Worm (Caenorhabditis elegans) whole organism, dauer: ENCODE data around the gene cri-2.

Source experiments
- unc-62 ChIP-seq: sonication (generic microtip); optimal IDR thresholded peaks from 2 replicates; lab custom pipeline; 2017; ENCODE audit warnings: missing biosample characterization, missing genetic modification reagents, missing genetic modification characterization

Gene cri-2

DNA sequence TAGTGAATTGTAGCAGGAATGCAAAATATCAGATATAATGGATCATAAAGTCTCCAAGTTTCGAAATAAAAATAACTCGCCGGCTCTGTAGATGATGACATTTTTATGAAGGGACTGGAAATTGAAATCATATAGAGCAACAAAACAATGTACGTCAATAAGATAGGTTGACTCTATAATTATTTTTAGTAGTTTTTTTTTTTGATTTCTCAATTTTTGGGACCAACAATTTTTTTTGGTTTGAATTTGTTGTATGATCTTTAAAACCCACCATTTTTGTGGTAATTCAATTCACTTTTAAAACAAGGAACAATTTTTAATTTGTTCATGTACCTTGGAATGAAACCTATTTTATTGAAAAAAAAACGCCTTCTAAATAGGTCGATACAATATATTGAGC lies 11.6 kb upstream of the cri-2 start, which contains the start of gene F20D6.12:
TSS of gene F20D6.12 (minus strand) at position 101 of the 400 bp plus-strand sequence.
- TF ChIP-seq unc-62 (GFP tag; lab: Kevin White, UChicago), result no peak

DNA sequence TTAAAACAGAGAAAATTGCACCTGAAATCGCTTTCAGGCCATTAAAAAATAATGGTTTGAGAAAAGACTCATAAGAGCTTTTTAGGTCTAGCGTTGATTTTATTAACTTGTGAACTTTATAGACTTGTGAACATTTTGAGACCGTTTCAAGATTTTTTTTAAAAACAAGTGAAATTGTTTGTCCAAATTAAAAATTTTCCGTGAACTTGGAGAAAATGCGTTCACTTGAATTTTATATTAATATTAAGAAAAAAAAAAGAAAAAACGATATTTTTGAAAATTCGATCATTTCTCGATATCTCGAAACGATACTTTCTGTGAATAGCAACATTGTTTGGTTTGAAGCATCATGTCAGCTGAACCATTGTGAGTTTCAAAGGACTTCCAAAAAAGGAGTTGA lies 11.2 kb upstream of the cri-2 start, which contains the start of gene F20D6.1:
TSS of gene F20D6.1 (plus strand) at position 301 of the 400 bp plus-strand sequence.
- no peak for TF ChIP-seq unc-62 (GFP tag; lab: Kevin White, UChicago)

DNA sequence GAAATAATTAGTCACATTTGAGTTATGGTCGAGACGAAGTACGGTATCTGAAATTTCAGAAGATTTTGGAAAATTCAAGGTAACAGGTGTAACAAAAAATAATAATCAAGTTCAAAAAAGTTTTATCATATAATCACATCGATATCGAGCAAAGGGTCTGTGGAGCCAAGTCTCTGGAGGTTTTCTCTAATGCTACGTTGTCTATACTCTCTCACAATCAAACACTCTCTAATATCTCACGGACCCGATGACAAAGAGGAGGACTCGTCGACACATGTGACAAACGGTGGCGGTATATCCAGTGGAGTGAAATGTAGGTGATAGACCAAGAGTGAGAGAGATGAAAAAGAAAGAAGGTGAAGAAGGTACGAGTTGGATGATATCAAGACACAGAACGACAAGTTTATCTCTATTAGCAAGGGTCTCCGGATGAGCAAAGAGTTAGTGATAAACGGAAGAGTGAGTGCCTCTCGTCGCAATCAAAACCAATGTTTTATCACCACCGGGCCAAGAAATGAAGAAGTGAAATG lies 5.7 kb upstream of the cri-2 start, which contains the start of gene F20D6.10:
TSS of gene F20D6.10 (minus strand) at position 51 of the 530 bp plus-strand sequence.
- no peak for TF ChIP-seq unc-62 (GFP tag; lab: Kevin White, UChicago)

DNA sequence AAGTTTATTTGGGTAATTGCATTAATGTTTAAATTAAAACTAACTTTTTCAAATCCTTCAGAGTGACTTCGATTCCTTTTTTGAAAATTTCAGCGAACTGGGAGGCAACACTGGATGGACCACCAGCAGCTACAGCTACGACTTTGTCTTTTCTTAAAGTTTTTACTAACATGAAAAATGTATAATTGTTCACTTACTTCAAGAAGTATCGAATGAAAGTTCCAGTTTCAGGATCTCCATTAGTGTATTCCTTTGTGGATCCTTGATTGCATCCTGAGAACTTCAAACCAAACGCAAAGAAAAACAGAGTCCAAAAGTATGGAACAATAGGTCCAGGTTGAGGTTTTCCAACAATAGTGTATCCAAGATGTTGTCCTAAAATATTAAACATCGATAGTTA lies 4.6 kb upstream of the cri-2 start:
- no peak for TF ChIP-seq unc-62 (GFP tag; lab: Kevin White, UChicago)

DNA sequence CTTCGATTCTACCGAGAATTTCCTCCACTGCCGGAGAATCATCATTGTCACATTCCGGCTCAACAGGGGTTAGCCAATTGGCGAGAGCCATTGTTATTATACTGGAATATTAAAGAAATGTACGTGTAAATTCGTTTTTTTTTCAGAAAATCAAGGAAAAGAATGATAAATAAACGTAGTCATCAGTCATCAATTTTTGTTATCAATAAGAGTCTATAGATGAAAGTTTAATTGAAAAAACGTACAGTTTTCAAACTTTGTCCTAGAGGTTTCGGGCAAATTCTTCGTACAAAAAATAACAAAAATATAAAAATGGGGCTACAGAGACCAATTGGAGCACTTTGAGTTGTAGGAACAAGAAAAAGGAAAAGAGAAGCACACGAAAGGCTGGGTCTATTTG lies 2.6 kb upstream of the cri-2 start, which contains the start of gene F20D6.11:
TSS of gene F20D6.11 (minus strand) at position 101 of the 400 bp plus-strand sequence.
- no peak for TF ChIP-seq unc-62 (GFP tag; lab: Kevin White, UChicago)

DNA sequence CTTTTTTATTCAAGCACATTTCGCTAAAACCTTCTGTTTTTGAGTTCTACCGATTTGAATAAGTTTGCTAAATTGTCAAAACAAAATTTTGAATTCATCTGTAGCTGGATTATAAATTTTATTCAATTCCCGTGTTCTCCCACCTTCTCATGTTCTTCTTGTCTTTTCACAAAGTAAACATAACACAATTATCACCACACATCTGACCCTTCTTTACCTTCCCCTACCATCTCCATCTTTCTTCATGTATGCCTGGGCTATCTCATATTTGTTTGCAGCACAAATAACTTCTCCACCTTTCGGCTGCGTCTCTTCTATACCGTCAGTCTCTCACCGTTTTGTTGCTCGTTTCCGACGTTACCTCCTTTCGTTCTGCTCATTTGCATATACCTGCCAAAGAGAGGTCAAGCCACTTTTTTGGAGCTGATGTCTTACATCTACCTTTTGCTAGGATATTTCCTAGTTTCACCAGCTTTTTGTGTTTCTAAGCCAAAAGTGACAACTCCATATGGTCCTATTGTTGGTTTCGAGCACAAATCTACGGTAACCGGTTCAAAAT lies 1.6 kb downstream of the cri-2 start, which contains the start of gene cest-17:
TSS of gene cest-17 (plus strand) at position 248 of the 559 bp plus-strand sequence.
- TF ChIP-seq unc-62 (GFP tag; lab: Kevin White, UChicago), result no peak

DNA sequence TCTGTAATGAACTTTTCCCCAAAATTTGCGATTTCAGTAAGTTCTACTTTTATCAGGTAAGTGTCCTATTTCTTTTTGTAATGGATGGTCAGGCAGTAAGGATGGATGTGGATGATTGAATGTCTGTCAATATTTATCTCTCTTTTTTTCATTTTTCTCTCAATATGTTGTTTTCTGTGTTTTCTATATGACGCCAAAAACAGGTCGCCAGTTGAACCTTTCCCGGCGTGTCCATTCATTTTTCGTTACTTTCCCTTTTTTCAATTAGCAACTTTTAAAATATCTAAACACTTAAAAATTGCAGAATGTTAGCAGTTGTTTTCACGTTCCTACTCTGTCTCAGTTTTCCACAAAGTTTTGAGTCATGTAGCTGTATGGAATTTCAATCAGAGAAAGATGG lies 5.3 kb downstream of the cri-2 start, which contains the start of gene timp-1:
TSS of gene timp-1 (plus strand) at position 305 of the 400 bp plus-strand sequence.
- no peak for TF ChIP-seq unc-62 (GFP tag; lab: Kevin White, UChicago)

DNA sequence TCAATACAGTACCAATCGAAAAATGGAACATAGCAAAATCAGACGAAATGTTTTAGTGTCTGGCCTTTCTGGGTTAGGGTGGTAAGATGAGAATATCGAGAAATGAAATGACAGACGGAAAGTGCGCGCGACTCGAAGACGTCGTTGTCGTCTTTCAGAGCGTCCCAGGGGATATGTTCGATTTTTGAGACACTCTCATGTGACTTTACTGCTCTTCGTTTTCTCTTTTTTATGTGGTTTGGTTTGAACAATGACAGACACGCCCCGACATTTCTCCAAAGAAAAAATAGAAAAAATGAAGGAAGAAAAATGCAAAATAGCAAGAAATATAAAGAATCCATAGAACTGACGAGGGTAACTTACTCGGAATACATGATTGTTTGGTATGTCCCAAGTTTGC lies 8.9 kb downstream of the cri-2 start:
- TF ChIP-seq unc-62 (GFP tag; lab: Kevin White, UChicago), result no peak

DNA sequence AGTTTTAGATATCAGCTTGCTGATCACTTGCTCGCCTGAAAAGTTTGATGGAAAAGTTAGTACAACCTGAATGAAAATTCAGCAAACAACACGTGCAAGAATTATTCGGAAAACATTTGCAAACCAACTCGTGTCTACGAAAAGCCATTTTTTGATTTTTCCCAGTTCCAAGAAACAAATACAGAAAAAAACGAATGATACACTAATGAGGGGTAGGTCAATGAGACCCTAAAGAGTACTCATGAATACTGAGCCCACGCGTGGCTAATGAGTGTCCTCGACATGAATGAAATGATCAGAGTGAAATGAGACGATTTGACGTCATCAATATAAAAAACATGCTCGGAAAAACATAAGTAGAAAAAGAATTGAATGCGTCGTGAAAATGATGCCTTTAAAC lies 10.4 kb downstream of the cri-2 start:
- TF ChIP-seq unc-62 (GFP tag; lab: Kevin White, UChicago), result no peak

DNA sequence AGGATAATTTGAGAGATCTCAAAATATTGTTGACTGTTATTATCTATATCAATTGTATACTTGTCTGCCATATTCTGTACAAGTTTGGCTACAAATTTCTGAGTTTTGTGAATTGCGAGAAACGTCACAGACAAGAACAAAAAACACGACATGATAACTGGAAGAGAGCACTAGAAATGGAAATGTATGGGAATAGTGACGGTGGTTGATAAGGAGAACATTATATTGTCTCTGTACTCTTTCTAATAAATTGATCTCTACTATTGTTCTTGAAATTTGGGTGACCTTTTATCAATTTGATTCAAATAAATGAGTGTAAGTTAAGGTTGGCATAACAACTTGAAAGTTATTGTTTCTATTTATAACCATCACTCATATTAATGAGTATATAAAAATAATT lies 11.2 kb downstream of the cri-2 start:
- no peak for TF ChIP-seq unc-62 (GFP tag; lab: Kevin White, UChicago)

DNA sequence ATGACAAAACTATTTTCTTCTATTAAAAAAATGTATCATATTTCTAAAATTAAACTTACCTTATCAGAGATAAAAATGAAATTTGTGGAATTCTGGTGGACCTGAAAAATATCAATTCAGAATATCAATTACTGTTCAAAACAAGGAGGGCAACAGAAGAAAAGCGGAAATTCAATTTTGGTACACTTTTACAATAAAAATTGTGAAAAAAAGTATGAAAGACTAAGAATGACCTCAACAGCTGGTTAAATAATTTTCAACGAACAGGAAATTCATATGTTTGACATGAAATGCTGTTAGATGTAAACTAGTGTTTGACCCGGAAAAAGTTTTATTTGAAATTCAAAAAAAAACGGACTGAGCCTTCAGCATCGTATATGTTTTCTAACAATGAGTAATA lies 12.3 kb downstream of the cri-2 start, which contains the start of gene K07C11.7:
TSS of gene K07C11.7 (minus strand) at position 101 of the 400 bp plus-strand sequence.
- TF ChIP-seq unc-62 (GFP tag; lab: Kevin White, UChicago), result no peak

DNA sequence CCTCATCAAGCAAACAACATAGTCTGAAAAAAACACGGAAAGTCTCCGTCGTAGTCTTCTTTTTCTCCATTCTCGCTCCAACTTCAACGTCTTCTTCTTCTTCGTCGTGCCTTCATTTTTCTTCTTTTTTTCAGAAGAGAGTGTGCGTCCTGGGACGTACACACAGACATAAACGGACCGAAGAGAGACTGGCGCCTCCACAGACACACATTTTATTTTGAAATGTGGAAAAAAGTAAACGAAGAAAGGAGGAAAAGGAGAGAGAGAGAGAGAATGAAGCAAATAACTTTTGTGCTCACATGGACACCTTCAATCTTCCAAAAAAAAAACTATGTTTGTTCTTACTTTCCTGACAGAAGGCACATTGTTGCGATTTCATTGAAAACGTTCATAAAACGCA lies 13.6 kb downstream of the cri-2 start:
- TF ChIP-seq unc-62 (GFP tag; lab: Kevin White, UChicago), result no peak

DNA sequence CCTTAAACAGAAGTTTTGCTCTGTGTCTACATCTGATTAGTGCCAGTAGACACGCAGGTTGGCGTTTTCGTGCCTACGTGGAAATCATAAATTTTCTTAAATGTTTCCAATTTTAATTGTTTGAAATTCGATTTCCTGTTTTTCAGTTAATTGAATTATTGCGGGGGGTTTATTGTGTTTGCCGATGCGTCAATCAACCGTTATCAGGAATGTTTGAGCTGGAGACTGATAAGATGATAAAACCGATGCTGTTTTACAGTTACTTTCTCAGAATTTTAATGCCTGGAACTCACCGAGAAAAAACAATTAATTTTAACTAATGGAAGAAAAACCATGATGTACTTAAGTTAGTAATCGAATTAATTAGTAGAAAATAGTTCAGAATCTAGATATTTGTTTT lies 15.5 kb downstream of the cri-2 start:
- TF ChIP-seq unc-62 (GFP tag; lab: Kevin White, UChicago), result no peak

DNA sequence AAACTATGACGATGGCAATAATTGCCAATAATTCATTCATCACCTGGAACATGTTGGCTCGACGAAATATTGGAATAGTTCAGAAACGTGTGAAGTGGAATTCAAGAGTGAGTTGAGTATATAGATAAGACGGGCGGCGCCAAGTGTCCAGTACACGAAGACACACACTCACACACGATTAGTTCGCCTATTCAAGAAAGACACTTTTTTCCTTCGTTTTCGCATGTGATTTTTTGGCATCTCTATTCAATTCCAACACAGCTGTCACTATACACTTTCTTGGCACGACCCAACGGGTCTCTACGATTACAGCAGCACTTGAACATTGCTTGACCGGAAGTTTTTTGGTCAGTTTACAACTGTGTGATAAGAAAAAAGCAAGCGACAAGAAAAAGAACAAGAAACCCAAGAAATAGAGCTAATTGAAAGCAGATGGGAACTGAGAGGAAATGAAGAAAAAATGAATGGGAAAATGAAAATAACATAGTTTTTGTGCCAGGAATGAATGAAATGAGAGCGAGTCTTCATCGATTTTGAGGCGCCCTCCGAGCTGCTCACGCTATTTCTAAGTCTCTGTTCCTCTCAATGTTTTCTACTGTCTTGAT lies 16.2 kb downstream of the cri-2 start, which contains the start of gene K07C11.8:
TSS of gene K07C11.8 (minus strand) at position 224 of the 605 bp plus-strand sequence.
- TF ChIP-seq unc-62 (GFP tag; lab: Kevin White, UChicago), result no peak

DNA sequence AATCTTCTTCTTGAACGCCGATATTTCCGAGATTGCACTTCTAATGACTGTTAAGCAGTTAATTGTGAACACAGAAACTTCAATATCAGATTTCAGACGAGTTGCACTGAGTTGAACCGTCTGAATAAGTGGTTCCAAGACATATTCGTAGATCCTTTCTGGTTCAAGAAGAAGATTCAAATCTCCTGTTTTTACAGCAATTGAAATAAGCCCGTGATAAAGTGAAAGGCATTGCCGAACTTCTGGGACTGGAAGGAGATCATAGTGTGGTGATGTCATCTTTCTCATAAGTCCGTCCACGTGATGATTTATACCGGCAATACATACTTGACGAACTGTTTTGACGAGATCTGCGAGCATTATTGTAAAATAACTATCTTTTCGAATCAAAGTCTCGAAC lies 17.9 kb downstream of the cri-2 start:
- TF ChIP-seq unc-62 (GFP tag; lab: Kevin White, UChicago), result no peak

DNA sequence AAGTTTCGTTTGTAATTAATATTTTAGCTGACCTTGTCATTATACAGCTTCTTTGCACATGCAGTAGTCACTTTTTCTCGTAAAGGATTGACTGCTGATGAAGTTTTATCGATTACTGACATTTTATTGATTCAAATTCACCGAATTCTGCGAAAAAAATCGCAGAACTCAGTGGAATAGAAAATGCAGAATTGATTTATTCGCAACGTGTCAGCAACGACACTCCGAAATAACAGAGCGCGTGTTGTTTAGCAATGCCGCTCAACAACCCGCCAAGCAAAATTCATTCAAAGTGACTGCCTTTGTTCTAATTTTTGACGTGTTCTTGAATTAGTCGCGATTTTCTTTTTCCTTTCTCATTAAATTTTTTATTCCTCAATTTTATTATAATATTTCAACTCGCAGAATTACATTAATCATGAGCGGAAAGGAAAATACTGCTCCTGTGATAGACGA lies 19.5 kb downstream of the cri-2 start, which contains the start of the genes cogc-6 and air-1:
TSS of gene cogc-6 (minus strand) at position 234 of the 456 bp plus-strand sequence.
TSS of gene air-1 (plus strand) at position 406 of the 456 bp plus-strand sequence.
- TF ChIP-seq unc-62 (GFP tag; lab: Kevin White, UChicago), result no peak
